Fruit fly (Drosophila melanogaster): Measurements from ENCODE around the gene sordd1.
A peak's percentile ranks its signal among the peaks of the same experiment; 100 is the strongest.

sordd1 gene

dm6 chrX:15785429-15786239 is 10.2 kb downstream of the sordd1 start, which contains the start of the genes Paf-AHalpha and mRpS30 (continued):
- TF ChIP-seq ato (GFP tag; IDR thresholded peaks at IDR 0.05; ENCODE audit: partially characterized antibody), result no peak
- TF ChIP-seq CG6765 (GFP tag; optimal IDR thresholded peaks at IDR 0.05), result no peak
- TF ChIP-seq kay (GFP tag; optimal IDR thresholded peaks at IDR 0.05), result no peak
- TF ChIP-seq CG2199 (GFP tag; IDR thresholded peaks at IDR 0.05), result no peak
- no peak for TF ChIP-seq CG9817 (tag; optimal IDR thresholded peaks at IDR 0.05)
- TF ChIP-seq Ets97D (GFP tag; optimal IDR thresholded peaks at IDR 0.05), result peak; percentile 53
- TF ChIP-seq Aef1 (GFP tag; IDR thresholded peaks at IDR 0.05), result no peak
- TF ChIP-seq Nf-YA (GFP tag; IDR thresholded peaks at IDR 0.05), result no peak
- TF ChIP-seq CTCF (GFP tag; optimal IDR thresholded peaks at IDR 0.05), result no peak
- TF ChIP-seq CG14441 (GFP tag; IDR thresholded peaks at IDR 0.05), result no peak
- no peak for TF ChIP-seq scrt (GFP tag; optimal IDR thresholded peaks at IDR 0.05)
- peak; percentile 18; the same call in 1 of the 3 replicates for TF ChIP-seq Opbp (GFP tag; IDR thresholded peaks at IDR 0.05; ENCODE audit: partially characterized antibody)
- no peak for TF ChIP-seq trem (tag; optimal IDR thresholded peaks at IDR 0.05)
- peak; percentile 58 for TF ChIP-seq pzg (GFP tag; optimal IDR thresholded peaks at IDR 0.05)
- no peak for TF ChIP-seq ranshi (GFP tag; IDR thresholded peaks at IDR 0.05)
- no peak for TF ChIP-seq danr (GFP tag; IDR thresholded peaks at IDR 0.05)
- TF ChIP-seq sug (tag; optimal IDR thresholded peaks at IDR 0.05), result no peak
- TF ChIP-seq Trl (optimal IDR thresholded peaks at IDR 0.05), result no peak
- no peak for TF ChIP-seq Trl (GFP tag; optimal IDR thresholded peaks at IDR 0.05)
- TF ChIP-seq sr (GFP tag; IDR thresholded peaks at IDR 0.05), result no peak
- TF ChIP-seq gfzf (GFP tag; optimal IDR thresholded peaks at IDR 0.05), result peak; percentile 69
- no peak for TF ChIP-seq CG32767 (GFP tag; IDR thresholded peaks at IDR 0.05)
- TF ChIP-seq CG12391 (tag; optimal IDR thresholded peaks at IDR 0.05), result peak; percentile 5
- TF ChIP-seq pita (GFP tag; optimal IDR thresholded peaks at IDR 0.05), result no peak
- no peak for TF ChIP-seq luna (GFP tag; optimal IDR thresholded peaks at IDR 0.05)
- no peak for TF ChIP-seq Ssrp (tag; optimal IDR thresholded peaks at IDR 0.05)
- no peak for TF ChIP-seq ac (GFP tag; optimal IDR thresholded peaks at IDR 0.05)
- peak; percentile 13 for TF ChIP-seq HmgZ (tag; optimal IDR thresholded peaks at IDR 0.05)
- no peak for TF ChIP-seq Abd-B (GFP tag; optimal IDR thresholded peaks at IDR 0.05)
- TF ChIP-seq en (GFP tag; optimal IDR thresholded peaks at IDR 0.05), result no peak
- no peak for TF ChIP-seq Med (GFP tag)
- TF ChIP-seq CG18619 (GFP tag; optimal IDR thresholded peaks at IDR 0.05), result no peak
- no peak for TF ChIP-seq cas (GFP tag; IDR thresholded peaks at IDR 0.05)
- TF ChIP-seq CG11398 (GFP tag; optimal IDR thresholded peaks at IDR 0.05), result no peak
- peak; percentile 68 for TF ChIP-seq Dref (GFP tag; IDR thresholded peaks at IDR 0.05)
- no peak for TF ChIP-seq rib (GFP tag; IDR thresholded peaks at IDR 0.05)
- no peak for TF ChIP-seq CG4854 (GFP tag; optimal IDR thresholded peaks at IDR 0.05)
- peak; percentile 9 for TF ChIP-seq stwl (tag; optimal IDR thresholded peaks at IDR 0.05)
- TF ChIP-seq ATbp (GFP tag; optimal IDR thresholded peaks at IDR 0.05), result no peak
- no peak for TF ChIP-seq nerfin-2 (GFP tag; IDR thresholded peaks at IDR 0.05; ENCODE audit: partially characterized antibody)
- TF ChIP-seq ro (GFP tag; IDR thresholded peaks at IDR 0.05), result no peak
- TF ChIP-seq E2f2 (GFP tag; IDR thresholded peaks at IDR 0.05), result peak; percentile 26; the same call in 1 of the 2 replicates
- TF ChIP-seq CG3065 (GFP tag; optimal IDR thresholded peaks at IDR 0.05), result no peak
- peak; percentile 99 for TF ChIP-seq CG1603 (tag; optimal IDR thresholded peaks at IDR 0.05)
- TF ChIP-seq Pdp1 (GFP tag; optimal IDR thresholded peaks at IDR 0.05), result peak in 1 of 2 experiments; percentile 95
- TF ChIP-seq tin (GFP tag; optimal IDR thresholded peaks at IDR 0.05), result no peak
- TF ChIP-seq dan (GFP tag; IDR thresholded peaks at IDR 0.05), result no peak
- peak in 1 of 2 experiments; percentile 61 for TF ChIP-seq tll (GFP tag; optimal IDR thresholded peaks at IDR 0.05)
- no peak for TF ChIP-seq CG11695 (GFP tag; IDR thresholded peaks at IDR 0.05)
- TF ChIP-seq MBD-R2 (GFP tag; IDR thresholded peaks at IDR 0.05), result peak; percentile 56
- no peak for TF ChIP-seq chm (GFP tag; IDR thresholded peaks at IDR 0.05)
